Worm (Caenorhabditis elegans) whole organism, L4 larva: ENCODE measurements around the gene nhr-280.

Experiments
- F26F4.8 ChIP-seq: fragments of 200-800 bp; sonication (Bioruptor generic); conservative IDR thresholded peaks from 2 replicates; pipeline ENCODE4 v1.3.6; 2022; ENCODE audit warnings: missing genetic modification characterization, missing compliant biosample characterization
- F49E8.2 ChIP-seq: sonication (generic microtip); optimal IDR thresholded peaks from 2 replicates; lab custom pipeline; 2016; ENCODE audit warnings: missing compliant biosample characterization, mild to moderate bottlenecking, missing genetic modification characterization, borderline replicate concordance
- R02D3.7 ChIP-seq: fragments of 150-350 bp; sonication (generic microtip); optimal IDR thresholded peaks from 3 replicates; lab custom pipeline; 2014; ENCODE audit warnings: missing biosample characterization, missing genetic modification characterization
- Y105C5A.15 ChIP-seq: fragments of 200-800 bp; sonication (Bioruptor generic); IDR thresholded peaks from 2 replicates; pipeline ENCODE4 v1.3.6; 2022; ENCODE audit warnings: missing genetic modification characterization, missing compliant biosample characterization
- aha-1 ChIP-seq: fragments of 150-350 bp; peaks from one replicate; lab custom pipeline; 2014; ENCODE audit warnings: missing biosample characterization, missing genetic modification characterization
- ceh-20 ChIP-seq: fragments of 200-800 bp; sonication (Bioruptor generic); IDR thresholded peaks from 2 replicates; pipeline ENCODE4 v1.3.6; 2022; ENCODE audit warnings: missing genetic modification reagents, missing genetic modification characterization, missing compliant biosample characterization
- ceh-44 ChIP-seq: fragments of 200-800 bp; sonication (Bioruptor generic); IDR thresholded peaks from 2 replicates; pipeline ENCODE4 v1.3.6; 2022; ENCODE audit warnings: missing genetic modification reagents, missing genetic modification characterization, missing compliant biosample characterization
- daf-16 ChIP-seq, 3 experiments: sonication (generic microtip); optimal IDR thresholded peaks; 2 replicates each; lab custom pipeline; 2016 to 2017; ENCODE audit warnings: missing genetic modification characterization in 3 of 3, missing genetic modification reagents in 3 of 3, mild to moderate bottlenecking in 2 of 3, missing compliant biosample characterization in 2 of 3, missing biosample characterization in 1 of 3, moderate library complexity in 1 of 3
- daf-19 ChIP-seq: fragments of 200-800 bp; sonication (Bioruptor generic); conservative IDR thresholded peaks from 2 replicates; pipeline ENCODE4 v1.3.6; 2022; ENCODE audit warnings: missing genetic modification characterization, missing compliant biosample characterization
- dmd-8 ChIP-seq: fragments of 200-800 bp; sonication (Bioruptor generic); IDR thresholded peaks from 2 replicates; pipeline ENCODE4 v1.3.6; 2022; ENCODE audit warnings: missing genetic modification characterization, missing compliant biosample characterization
- dpl-1 ChIP-seq: fragments of 150-350 bp; optimal IDR thresholded peaks from 2 replicates; lab custom pipeline; 2014; ENCODE audit warnings: missing biosample characterization, missing genetic modification reagents, missing genetic modification characterization
- duxl-1 ChIP-seq: sonication (generic microtip); optimal IDR thresholded peaks from 2 replicates; lab custom pipeline; 2016; ENCODE audit warnings: mild to moderate bottlenecking, missing genetic modification characterization, moderate library complexity, missing compliant biosample characterization; ENCODE audit not compliant: poor library complexity
- egl-43 ChIP-seq: fragments of 200-800 bp; sonication (Bioruptor generic); IDR thresholded peaks from 2 replicates; pipeline ENCODE4 v1.3.6; 2022; ENCODE audit warnings: missing genetic modification reagents, missing genetic modification characterization, missing compliant biosample characterization
- fkh-10 ChIP-seq: fragments of 150-350 bp; optimal IDR thresholded peaks from 2 replicates; lab custom pipeline; 2014; ENCODE audit warnings: missing biosample characterization, missing genetic modification reagents, missing genetic modification characterization
- fos-1 ChIP-seq: fragments of 150-350 bp; optimal IDR thresholded peaks from 2 replicates; lab custom pipeline; 2014; ENCODE audit warnings: missing biosample characterization, missing genetic modification characterization
- hif-1 ChIP-seq, 2 experiments: sonication (generic microtip); optimal IDR thresholded peaks; 2 replicates each; lab custom pipeline; 2016 to 2017; ENCODE audit warnings: missing compliant biosample characterization in 2 of 2, missing genetic modification characterization in 2 of 2, missing genetic modification reagents in 2 of 2, missing genotype in 2 of 2, mild to moderate bottlenecking in 1 of 2
- hlh-30 ChIP-seq: sonication (generic microtip); optimal IDR thresholded peaks from 2 replicates; lab custom pipeline; 2017; ENCODE audit warnings: antibody characterized with exemption, mild to moderate bottlenecking, missing genetic modification characterization, missing compliant biosample characterization; ENCODE audit not compliant: insufficient read depth
- lim-7 ChIP-seq: fragments of 200-800 bp; sonication (Bioruptor generic); IDR thresholded peaks from 2 replicates; pipeline ENCODE4 v1.3.6; 2022; ENCODE audit warnings: missing genetic modification characterization, missing compliant biosample characterization
- lin-1 ChIP-seq: fragments of 200-800 bp; sonication (Bioruptor generic); IDR thresholded peaks from 2 replicates; pipeline ENCODE4 v1.3.6; 2022; ENCODE audit warnings: missing genetic modification reagents, missing genetic modification characterization, missing compliant biosample characterization
- lin-15B ChIP-seq: fragments of 150-350 bp; sonication (generic microtip); optimal IDR thresholded peaks from 3 replicates; lab custom pipeline; 2014; ENCODE audit warnings: missing biosample characterization, missing genetic modification characterization
- lin-29 ChIP-seq: fragments of 200-800 bp; sonication (Bioruptor generic); IDR thresholded peaks from 2 replicates; pipeline ENCODE4 v1.3.6; 2022; ENCODE audit warnings: missing genetic modification reagents, missing genetic modification characterization, missing compliant biosample characterization
- lin-39 ChIP-seq: fragments of 150-350 bp; optimal IDR thresholded peaks from 2 replicates; lab custom pipeline; 2014; ENCODE audit warnings: missing biosample characterization, missing genetic modification reagents, missing genetic modification characterization
- mdl-1 ChIP-seq, 2 experiments: fragments of 150-350 bp in 1 of 2; sonication (generic microtip) in 1 of 2; optimal IDR thresholded peaks; 2 replicates each; lab custom pipeline; 2014 to 2017; ENCODE audit warnings: missing biosample characterization in 2 of 2, missing genetic modification characterization in 2 of 2
- nhr-10 ChIP-seq: fragments of 150-350 bp; optimal IDR thresholded peaks from 2 replicates; lab custom pipeline; 2014; ENCODE audit warnings: missing biosample characterization, missing genetic modification characterization
- nhr-41 ChIP-seq: fragments of 200-800 bp; sonication (Bioruptor generic); IDR thresholded peaks from 2 replicates; pipeline ENCODE4 v1.3.6; 2022; ENCODE audit warnings: missing genetic modification reagents, missing genetic modification characterization, missing compliant biosample characterization
- nhr-42 ChIP-seq: fragments of 200-800 bp; sonication (Bioruptor generic); IDR thresholded peaks from 2 replicates; pipeline ENCODE4 v1.3.6; 2022; ENCODE audit warnings: missing genetic modification characterization, missing compliant biosample characterization
- nhr-6 ChIP-seq: fragments of 150-350 bp; optimal IDR thresholded peaks from 2 replicates; lab custom pipeline; 2014; ENCODE audit warnings: missing biosample characterization, missing genetic modification characterization
- nhr-76 ChIP-seq: fragments of 150-350 bp; optimal IDR thresholded peaks from 2 replicates; lab custom pipeline; 2014; ENCODE audit warnings: missing biosample characterization, missing genetic modification characterization
- nhr-77 ChIP-seq: fragments of 150-350 bp; optimal IDR thresholded peaks from 2 replicates; lab custom pipeline; 2014; ENCODE audit warnings: missing biosample characterization, missing genetic modification characterization
- rbr-2 ChIP-seq: sonication (generic microtip); optimal IDR thresholded peaks from 2 replicates; lab custom pipeline; 2016; ENCODE audit warnings: missing genotype, missing genetic modification characterization, missing compliant biosample characterization
- saeg-2 ChIP-seq: fragments of 200-800 bp; sonication (Bioruptor generic); IDR thresholded peaks from 2 replicates; pipeline ENCODE4 v1.3.6; 2022; ENCODE audit warnings: missing genetic modification reagents, missing genetic modification characterization, missing compliant biosample characterization
- set-16 ChIP-seq: fragments of 200-800 bp; sonication (Bioruptor generic); IDR thresholded peaks from 2 replicates; pipeline ENCODE4 v1.3.6; 2022; ENCODE audit warnings: missing genetic modification reagents, missing genetic modification characterization, missing compliant biosample characterization
- tag-97 ChIP-seq: fragments of 200-800 bp; sonication (Bioruptor generic); IDR thresholded peaks from 2 replicates; pipeline ENCODE4 v1.3.6; 2022; ENCODE audit warnings: missing genetic modification characterization, missing compliant biosample characterization
- unc-130 ChIP-seq: sonication (generic microtip); optimal IDR thresholded peaks from 2 replicates; lab custom pipeline; 2016; ENCODE audit warnings: missing genetic modification reagents, missing genetic modification characterization, missing compliant biosample characterization
- unc-62 ChIP-seq, 3 experiments: fragments of 150-350 bp in 1 of 3; sonication (generic microtip); optimal IDR thresholded peaks in 2 of 3; peaks in 1 of 3; 1 replicate in 1 of 3; 2 replicates in 2 of 3; lab custom pipeline; 2014 to 2017; ENCODE audit warnings: missing biosample characterization in 3 of 3, missing genetic modification characterization in 3 of 3, missing genetic modification reagents in 3 of 3, missing genotype in 1 of 3
- vab-7 ChIP-seq: fragments of 200-800 bp; sonication (Bioruptor generic); IDR thresholded peaks from 2 replicates; pipeline ENCODE4 v1.3.6; 2022; ENCODE audit warnings: missing genetic modification reagents, missing genetic modification characterization, missing compliant biosample characterization
- zag-1 ChIP-seq: fragments of 150-350 bp; optimal IDR thresholded peaks from 2 replicates; lab custom pipeline; 2014; ENCODE audit warnings: missing biosample characterization, missing genetic modification characterization
- zfp-2 ChIP-seq: sonication (generic microtip); optimal IDR thresholded peaks from 2 replicates; lab custom pipeline; 2016; ENCODE audit warnings: mild to moderate bottlenecking, missing genetic modification characterization, missing compliant biosample characterization
- zip-11 ChIP-seq: fragments of 200-800 bp; sonication (Bioruptor generic); IDR thresholded peaks from 2 replicates; pipeline ENCODE4 v1.3.6; 2022; ENCODE audit warnings: missing genetic modification characterization, missing compliant biosample characterization

nhr-280 gene

DNA sequence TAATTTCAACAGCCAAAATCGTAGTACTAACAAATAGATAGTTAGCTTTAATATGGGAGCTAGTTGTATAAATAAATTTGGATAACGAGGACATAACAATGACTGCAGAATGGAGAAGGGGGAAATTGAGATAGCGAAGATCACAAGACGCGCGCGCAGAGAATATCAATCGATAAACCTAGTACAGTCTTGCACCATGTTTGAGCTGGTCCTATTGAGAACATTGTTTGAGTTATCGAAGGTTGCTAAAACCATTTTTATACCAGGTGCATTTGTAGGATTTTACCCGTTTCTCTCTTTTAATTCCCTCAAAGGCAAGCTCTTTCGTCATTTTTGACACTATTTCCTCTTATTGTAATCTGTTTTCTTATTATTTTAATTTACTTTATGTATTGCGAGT is 41.1 kb upstream of the nhr-280 start, which contains the start of the genes F40G9.9 and F40G9.12 (continued):
- TF ChIP-seq Y105C5A.15 (GFP tag; lab: Robert Waterston, UW) (no peak), aha-1 (no peak)

ce11 chrIII:169478-169877 is 38.9 kb upstream of the nhr-280 start, which contains the start of gene F40G9.18:
Gene F40G9.18 (minus strand): TSS chrIII:169578.
- TF ChIP-seq nhr-41 (GFP tag; lab: Robert Waterston, UW) (no peak), unc-62 (GFP tag; optimal IDR thresholded peaks at IDR 0.05 in 1 of 2; lab: Kevin White, UChicago) (peak in 1 of 2 experiments; percentile 87), unc-62 (tag; optimal IDR thresholded peaks at IDR 0.05; lab: Kevin White, UChicago) (no peak)

ce11 chrIII:168376-168775 is 37.8 kb upstream of the nhr-280 start:
- TF ChIP-seq set-16 (GFP tag; lab: Robert Waterston, UW) = peak; percentile 88

ce11 chrIII:165390-165789 is 34.8 kb upstream of the nhr-280 start, which contains the start of gene F40G9.7:
Gene F40G9.7 (plus strand): TSS chrIII:165690.
- TF ChIP-seq vab-7 (GFP tag; lab: Robert Waterston, UW) (no peak), aha-1 (peak; percentile 85), ceh-44 (GFP tag; lab: Robert Waterston, UW) (no peak), ceh-20 (GFP tag; lab: Robert Waterston, UW) (no peak), dmd-8 (GFP tag; lab: Robert Waterston, UW) (no peak)

ce11 chrIII:164775-165174 is 34.2 kb upstream of the nhr-280 start, which contains the start of gene F40G9.8:
Gene F40G9.8 (minus strand): TSS chrIII:164875.
- no peak for TF ChIP-seq dpl-1
- no peak for TF ChIP-seq F26F4.8
- TF ChIP-seq fos-1 (tag; lab: Kevin White, UChicago) = no peak
- TF ChIP-seq unc-62 (GFP tag; optimal IDR thresholded peaks at IDR 0.05 in 1 of 2; lab: Kevin White, UChicago) = no peak
- TF ChIP-seq unc-62 (tag; optimal IDR thresholded peaks at IDR 0.05; lab: Kevin White, UChicago) = no peak

ce11 chrIII:159665-160064 is 29.1 kb upstream of the nhr-280 start:
- TF ChIP-seq lin-1 (GFP tag; lab: Robert Waterston, UW) (no peak), aha-1 (peak; percentile 95), Y105C5A.15 (GFP tag; lab: Robert Waterston, UW) (no peak), set-16 (GFP tag; lab: Robert Waterston, UW) (peak; percentile 26; the same call in 1 of the 2 replicates), nhr-76 (tag; lab: Kevin White, UChicago) (no peak), lin-39 (no peak), zip-11 (GFP tag; lab: Robert Waterston, UW) (no peak), fkh-10 (GFP tag; lab: Kevin White, UChicago) (no peak), lin-29 (GFP tag; lab: Robert Waterston, UW) (no peak), F49E8.2 (tag; lab: Kevin White, UChicago) (no peak), hlh-30 (tag; lab: Kevin White, UChicago) (no peak), daf-16 (GFP tag; optimal IDR thresholded peaks at IDR 0.05; lab: Kevin White, UChicago) (no peak), daf-16 (tag; optimal IDR thresholded peaks at IDR 0.05; lab: Kevin White, UChicago) (no peak), mdl-1 (tag; optimal IDR thresholded peaks at IDR 0.05; lab: Kevin White, UChicago) (no peak), egl-43 (GFP tag; lab: Robert Waterston, UW) (peak; percentile 40; the same call in 1 of the 2 replicates), tag-97 (GFP tag; lab: Robert Waterston, UW) (no peak), lim-7 (GFP tag; lab: Robert Waterston, UW) (no peak), vab-7 (GFP tag; lab: Robert Waterston, UW) (no peak), nhr-42 (GFP tag; lab: Robert Waterston, UW) (no peak), nhr-77 (tag; lab: Kevin White, UChicago) (no peak), hif-1 (tag; optimal IDR thresholded peaks at IDR 0.05; lab: Kevin White, UChicago) (no peak), duxl-1 (tag; lab: Kevin White, UChicago) (no peak), ceh-20 (GFP tag; lab: Robert Waterston, UW) (no peak), R02D3.7 (tag; lab: Kevin White, UChicago) (no peak), nhr-10 (tag; lab: Kevin White, UChicago) (no peak), unc-62 (GFP tag; optimal IDR thresholded peaks at IDR 0.05 in 1 of 2; lab: Kevin White, UChicago) (peak in 1 of 2 experiments; percentile 75), unc-62 (tag; optimal IDR thresholded peaks at IDR 0.05; lab: Kevin White, UChicago) (no peak), rbr-2 (tag; lab: Kevin White, UChicago) (no peak), zfp-2 (tag; lab: Kevin White, UChicago) (no peak), zag-1 (tag; lab: Kevin White, UChicago) (no peak), saeg-2 (GFP tag; lab: Robert Waterston, UW) (no peak), daf-19 (no peak), unc-130 (GFP tag; lab: Kevin White, UChicago) (no peak), nhr-6 (tag; lab: Kevin White, UChicago) (no peak), lin-15B (no peak)
